Fruit fly (Drosophila melanogaster) whole organism, embryonic: ENCODE measurements around the gene CG14352.
A peak's percentile ranks its signal among the peaks of the same experiment; 100 is the strongest.

Experiments
- Bgb ChIP-seq: fragments of 200-800 bp; sonication (Bioruptor generic); IDR thresholded peaks from 2 replicates; pipeline ENCODE4 v1.3.6; 2022; ENCODE audit warnings: missing biosample characterization, missing genetic modification characterization; ENCODE audit not compliant: partially characterized antibody
- C15 ChIP-seq: fragments of 200-800 bp; sonication (Bioruptor generic); IDR thresholded peaks from 3 replicates; pipeline ENCODE4 v1.3.6; 2022; ENCODE audit warnings: missing biosample characterization, missing genetic modification characterization
- CG10321 ChIP-seq: fragments of 200-800 bp; sonication (Bioruptor generic); IDR thresholded peaks from 2 replicates; pipeline ENCODE4 v1.3.6; 2022; ENCODE audit warnings: missing biosample characterization, missing genetic modification characterization
- CG10462 ChIP-seq: fragments of 200-800 bp; sonication (Bioruptor generic); optimal IDR thresholded peaks from 2 replicates; lab custom pipeline; 2016; ENCODE audit warnings: missing biosample characterization, missing genetic modification characterization
- CG11723 ChIP-seq: fragments of 200-800 bp; sonication (Bioruptor generic); optimal IDR thresholded peaks from 2 replicates; lab custom pipeline; 2017; ENCODE audit warnings: missing biosample characterization, mild to moderate bottlenecking, missing genetic modification characterization
- CG12219 ChIP-seq: fragments of 200-800 bp; sonication (Bioruptor generic); optimal IDR thresholded peaks from 3 replicates; lab custom pipeline; 2018; ENCODE audit warnings: missing biosample characterization, mild to moderate bottlenecking, missing genetic modification characterization
- CG13287 ChIP-seq: fragments of 200-800 bp; sonication (Bioruptor generic); IDR thresholded peaks from 2 replicates; pipeline ENCODE4 v1.3.6; 2022; ENCODE audit warnings: missing biosample characterization, missing genetic modification characterization; ENCODE audit not compliant: partially characterized antibody
- CG13775 ChIP-seq: fragments of 200-800 bp; sonication (Bioruptor generic); optimal IDR thresholded peaks from 3 replicates; lab custom pipeline; 2017; ENCODE audit warnings: missing biosample characterization, mild to moderate bottlenecking, missing genetic modification characterization
- CG17359 ChIP-seq: fragments of 200-800 bp; sonication (Bioruptor generic); optimal IDR thresholded peaks from 3 replicates; lab custom pipeline; 2018; ENCODE audit warnings: missing biosample characterization, mild to moderate bottlenecking, missing genetic modification characterization, moderate library complexity
- CG17568 ChIP-seq: fragments of 200-800 bp; sonication (Bioruptor generic); optimal IDR thresholded peaks from 2 replicates; lab custom pipeline; 2018; ENCODE audit warnings: missing biosample characterization, mild to moderate bottlenecking, missing genetic modification characterization, moderate library complexity
- CG31224 ChIP-seq: fragments of 200-800 bp; sonication (Bioruptor generic); IDR thresholded peaks from 2 replicates; pipeline ENCODE4 v1.3.6; 2022; ENCODE audit warnings: missing biosample characterization, missing genetic modification characterization
- CG3995 ChIP-seq: fragments of 200-800 bp; sonication (Bioruptor generic); optimal IDR thresholded peaks from 3 replicates; lab custom pipeline; 2016; ENCODE audit warnings: missing biosample characterization, missing genetic modification characterization
- CG6689 ChIP-seq: fragments of 200-800 bp; sonication (Bioruptor generic); IDR thresholded peaks from 2 replicates; pipeline ENCODE4 v1.3.6; 2022; ENCODE audit warnings: missing biosample characterization, missing genetic modification characterization
- CG6791 ChIP-seq: fragments of 200-800 bp; sonication (Bioruptor generic); IDR thresholded peaks from 3 replicates; pipeline ENCODE4 v1.3.6; 2022; ENCODE audit warnings: missing biosample characterization, missing genetic modification characterization; ENCODE audit not compliant: partially characterized antibody
- CG7357 ChIP-seq: fragments of 200-800 bp; sonication (Bioruptor generic); IDR thresholded peaks from 3 replicates; pipeline ENCODE4 v1.3.6; 2022; ENCODE audit warnings: missing biosample characterization, missing genetic modification characterization
- CG7839 ChIP-seq: fragments of 200-800 bp; sonication (Bioruptor generic); optimal IDR thresholded peaks from 3 replicates; lab custom pipeline; 2018; ENCODE audit warnings: missing biosample characterization, mild to moderate bottlenecking, missing genetic modification characterization, moderate library complexity
- CG7963 ChIP-seq: fragments of 200-800 bp; sonication (Bioruptor generic); IDR thresholded peaks from 3 replicates; pipeline ENCODE4 v1.3.6; 2022; ENCODE audit warnings: missing biosample characterization, missing genetic modification characterization; ENCODE audit not compliant: partially characterized antibody
- CG9876 ChIP-seq: fragments of 200-800 bp; sonication (Bioruptor generic); optimal IDR thresholded peaks from 2 replicates; lab custom pipeline; 2016; ENCODE audit warnings: missing biosample characterization, missing genetic modification characterization
- Camta ChIP-seq: fragments of 200-800 bp; sonication (Bioruptor generic); optimal IDR thresholded peaks from 2 replicates; lab custom pipeline; 2016; ENCODE audit warnings: missing biosample characterization, missing genetic modification characterization
- Dip2 ChIP-seq: fragments of 200-800 bp; sonication (Bioruptor generic); IDR thresholded peaks from 2 replicates; pipeline ENCODE4 v1.3.6; 2022; ENCODE audit warnings: missing biosample characterization, missing genetic modification characterization
- Dll ChIP-seq: fragments of 200-800 bp; sonication (Bioruptor generic); IDR thresholded peaks from 4 replicates; pipeline ENCODE4 v1.3.6; 2022; ENCODE audit warnings: missing biosample characterization, missing genetic modification characterization; ENCODE audit not compliant: partially characterized antibody
- Doc3 ChIP-seq: fragments of 200-800 bp; sonication (Bioruptor generic); IDR thresholded peaks from 3 replicates; pipeline ENCODE4 v1.3.6; 2022; ENCODE audit warnings: missing biosample characterization, missing genetic modification characterization; ENCODE audit not compliant: partially characterized antibody
- Elba2 ChIP-seq: fragments of 200-800 bp; sonication (Bioruptor generic); optimal IDR thresholded peaks from 3 replicates; lab custom pipeline; 2016; ENCODE audit warnings: missing biosample characterization, missing genetic modification characterization
- HLHmδ ChIP-seq: fragments of 200-800 bp; sonication (Bioruptor generic); optimal IDR thresholded peaks from 2 replicates; lab custom pipeline; 2018; ENCODE audit warnings: missing biosample characterization, mild to moderate bottlenecking, missing genetic modification characterization, moderate library complexity
- Hey ChIP-seq: fragments of 200-800 bp; sonication (Bioruptor generic); optimal IDR thresholded peaks from 3 replicates; lab custom pipeline; 2018; ENCODE audit warnings: missing biosample characterization, mild to moderate bottlenecking, missing genetic modification characterization
- Hr78 ChIP-seq, 2 experiments: fragments of 200-800 bp in 1 of 2; fragments of >200 bp in 1 of 2; sonication (Bioruptor generic) in 1 of 2; optimal IDR thresholded peaks; 2 replicates each; lab custom pipeline; 2017 to 2019; ENCODE audit warnings: missing biosample characterization in 2 of 2, missing genetic modification characterization in 2 of 2, mild to moderate bottlenecking in 1 of 2, moderate library complexity in 1 of 2
- Myb ChIP-seq: fragments of 200-800 bp; sonication (Bioruptor generic); optimal IDR thresholded peaks from 2 replicates; lab custom pipeline; 2016; ENCODE audit warnings: missing biosample characterization, missing genetic modification characterization
- Opbp ChIP-seq: fragments of 200-800 bp; sonication (Bioruptor generic); IDR thresholded peaks from 3 replicates; pipeline ENCODE4 v1.3.6; 2022; ENCODE audit warnings: missing biosample characterization, missing genetic modification characterization; ENCODE audit not compliant: partially characterized antibody
- Poxn ChIP-seq: fragments of 200-800 bp; sonication (Bioruptor generic); IDR thresholded peaks from 2 replicates; pipeline ENCODE4 v1.3.6; 2022; ENCODE audit warnings: missing biosample characterization, missing genetic modification characterization
- Ptx1 ChIP-seq: fragments of 200-800 bp; sonication (Bioruptor generic); IDR thresholded peaks from 2 replicates; pipeline ENCODE4 v1.3.6; 2022; ENCODE audit warnings: missing biosample characterization, missing genetic modification characterization
- Sox100B ChIP-seq: fragments of 200-800 bp; sonication (Bioruptor generic); optimal IDR thresholded peaks from 3 replicates; lab custom pipeline; 2018; ENCODE audit warnings: missing biosample characterization, mild to moderate bottlenecking, missing genetic modification characterization
- ara ChIP-seq: fragments of 200-800 bp; sonication (Bioruptor generic); IDR thresholded peaks from 2 replicates; pipeline ENCODE4 v1.3.6; 2022; ENCODE audit warnings: missing biosample characterization, missing genetic modification characterization
- br ChIP-seq: fragments of >200 bp; optimal IDR thresholded peaks from 2 replicates; lab custom pipeline; 2017
- cad ChIP-seq: fragments of >200 bp; optimal IDR thresholded peaks from 2 replicates; lab custom pipeline; 2017; ENCODE audit warnings: missing biosample characterization, missing genetic modification characterization
- chif ChIP-seq, 2 experiments: fragments of 200-800 bp; sonication (Bioruptor generic); optimal IDR thresholded peaks; 3 replicates each; lab custom pipeline; 2016; ENCODE audit warnings: missing biosample characterization in 2 of 2, missing genetic modification characterization in 2 of 2
- chm ChIP-seq: fragments of 200-800 bp; sonication (Bioruptor generic); IDR thresholded peaks from 2 replicates; pipeline ENCODE4 v1.3.6; 2022; ENCODE audit warnings: missing biosample characterization, missing genetic modification characterization
- corto ChIP-seq: fragments of 200-800 bp; sonication (Bioruptor generic); optimal IDR thresholded peaks from 2 replicates; lab custom pipeline; 2016; ENCODE audit warnings: missing biosample characterization, mild to moderate bottlenecking, missing genetic modification characterization, moderate library complexity
- crp ChIP-seq, 2 experiments: fragments of 200-800 bp; sonication (Bioruptor generic); optimal IDR thresholded peaks; 2 replicates in 1 of 2; 3 replicates in 1 of 2; lab custom pipeline; 2017; ENCODE audit warnings: missing biosample characterization in 2 of 2, missing genetic modification characterization in 2 of 2, mild to moderate bottlenecking in 1 of 2, moderate library complexity in 1 of 2
- disco-r ChIP-seq: fragments of 200-800 bp; sonication (Bioruptor generic); optimal IDR thresholded peaks from 2 replicates; lab custom pipeline; 2016; ENCODE audit warnings: missing biosample characterization, missing genetic modification characterization
- gce ChIP-seq: fragments of 200-800 bp; sonication (Bioruptor generic); IDR thresholded peaks from 3 replicates; pipeline ENCODE4 v1.3.6; 2022; ENCODE audit warnings: missing biosample characterization, missing genetic modification characterization
- gcm2 ChIP-seq: fragments of 200-800 bp; sonication (Bioruptor generic); optimal IDR thresholded peaks from 2 replicates; lab custom pipeline; 2016; ENCODE audit warnings: missing biosample characterization, missing genetic modification characterization
- ham ChIP-seq: fragments of 200-800 bp; sonication (Bioruptor generic); IDR thresholded peaks from 2 replicates; pipeline ENCODE4 v1.3.6; 2022; ENCODE audit warnings: missing biosample characterization, missing genetic modification characterization
- hkb ChIP-seq, 2 experiments: fragments of 200-800 bp in 1 of 2; fragments of >200 bp in 1 of 2; sonication (Bioruptor generic) in 1 of 2; IDR thresholded peaks in 1 of 2; optimal IDR thresholded peaks in 1 of 2; 2 replicates each; pipeline versions ENCODE4 v1.3.6 to Lab custom; 2017 to 2022; ENCODE audit warnings: missing biosample characterization in 1 of 2, missing genetic modification characterization in 1 of 2
- lola ChIP-seq, 3 experiments: fragments of >200 bp in 2 of 3; fragments of 200-800 bp in 1 of 3; sonication (Bioruptor generic) in 1 of 3; optimal IDR thresholded peaks; 2 replicates each; lab custom pipeline; 2017 to 2019; ENCODE audit warnings: missing biosample characterization in 3 of 3, missing genetic modification characterization in 3 of 3, mild to moderate bottlenecking in 1 of 3, moderate library complexity in 1 of 3
- maf-S ChIP-seq: fragments of 200-800 bp; sonication (Bioruptor generic); optimal IDR thresholded peaks from 2 replicates; lab custom pipeline; 2016; ENCODE audit warnings: missing biosample characterization, missing genetic modification characterization
- ssp ChIP-seq: fragments of 200-800 bp; sonication (Bioruptor generic); IDR thresholded peaks from 2 replicates; pipeline ENCODE4 v1.3.6; 2022; ENCODE audit warnings: missing biosample characterization, missing genetic modification characterization
- stwl ChIP-seq: fragments of 200-800 bp; sonication (Bioruptor generic); optimal IDR thresholded peaks from 3 replicates; lab custom pipeline; 2018; ENCODE audit warnings: missing biosample characterization, mild to moderate bottlenecking, missing genetic modification characterization, moderate library complexity
- unc-4 ChIP-seq: fragments of 200-800 bp; sonication (Bioruptor generic); IDR thresholded peaks from 2 replicates; pipeline ENCODE4 v1.3.6; 2022; ENCODE audit warnings: missing biosample characterization, missing genetic modification characterization; ENCODE audit not compliant: partially characterized antibody
- wek ChIP-seq: fragments of 200-800 bp; sonication (Bioruptor generic); optimal IDR thresholded peaks from 3 replicates; lab custom pipeline; 2018; ENCODE audit warnings: missing biosample characterization, mild to moderate bottlenecking, missing genetic modification characterization, moderate library complexity
- zf30C ChIP-seq: fragments of 200-800 bp; sonication (Bioruptor generic); optimal IDR thresholded peaks from 3 replicates; lab custom pipeline; 2018; ENCODE audit warnings: missing biosample characterization, mild to moderate bottlenecking, missing genetic modification characterization

CG14352 gene

dm6 chr2L:1615753-1616152 lies 4.5 kb downstream of the CG14352 start (continued):
- TF ChIP-seq unc-4 (GFP tag; lab: Robert Waterston, UW) = no peak
- TF ChIP-seq Hey = peak; percentile 31
- TF ChIP-seq Bgb = no peak
- peak in 1 of 3 experiments; percentile 21 for TF ChIP-seq lola (GFP tag; optimal IDR thresholded peaks at IDR 0.05; lab: Kevin White, UChicago)
- no peak for TF ChIP-seq hkb (optimal IDR thresholded peaks at IDR 0.05; lab: Kevin White, UChicago)
- peak; percentile 77 for TF ChIP-seq hkb (GFP tag; IDR thresholded peaks at IDR 0.05; lab: Robert Waterston, UW)
- TF ChIP-seq CG17568 (GFP tag; lab: Kevin White, UChicago) = no peak
- TF ChIP-seq gcm2 (GFP tag; lab: Kevin White, UChicago) = no peak
- peak; percentile 55 for TF ChIP-seq ssp (GFP tag; lab: Robert Waterston, UW)
- TF ChIP-seq Dll (GFP tag; lab: Robert Waterston, UW) = no peak
- no peak for TF ChIP-seq crp (GFP tag; optimal IDR thresholded peaks at IDR 0.05; lab: Kevin White, UChicago)
- no peak for TF ChIP-seq ham (GFP tag; lab: Robert Waterston, UW)
- TF ChIP-seq stwl (tag; lab: Kevin White, UChicago) = no peak
- TF ChIP-seq C15 (GFP tag; lab: Robert Waterston, UW) = no peak
- TF ChIP-seq Hr78 (GFP tag; optimal IDR thresholded peaks at IDR 0.05; lab: Kevin White, UChicago) = no peak
- TF ChIP-seq zf30C = no peak
- TF ChIP-seq cad (GFP tag; lab: Kevin White, UChicago) = no peak
- peak; percentile 56 to 58 for TF ChIP-seq chif (GFP tag; optimal IDR thresholded peaks at IDR 0.05; lab: Kevin White, UChicago)
- no peak for TF ChIP-seq br (lab: Kevin White, UChicago)
- no peak for TF ChIP-seq HLHmδ
- TF ChIP-seq chm (GFP tag; lab: Robert Waterston, UW) = no peak
- TF ChIP-seq ara (GFP tag; lab: Robert Waterston, UW) = peak; percentile 52; the same call in 1 of the 2 replicates
- TF ChIP-seq CG11723 (GFP tag; lab: Kevin White, UChicago) = peak; percentile 40
- no peak for TF ChIP-seq Dip2 (GFP tag; lab: Robert Waterston, UW)
- no peak for TF ChIP-seq CG13287
- peak; percentile 5 for TF ChIP-seq CG10462 (GFP tag; lab: Kevin White, UChicago)
- peak; percentile 82 for TF ChIP-seq CG17359
- peak; percentile 39; the same call in 1 of the 2 replicates for TF ChIP-seq CG31224 (GFP tag; lab: Robert Waterston, UW)
- peak; percentile 21 for TF ChIP-seq wek (GFP tag; lab: Kevin White, UChicago)
- TF ChIP-seq CG12219 (GFP tag; lab: Kevin White, UChicago) = peak; percentile 33
- no peak for TF ChIP-seq CG9876
- peak; percentile 74; the same call in 2 of the 3 replicates for TF ChIP-seq gce
- peak; percentile 61 for TF ChIP-seq CG7357 (GFP tag; lab: Robert Waterston, UW)
- TF ChIP-seq Doc3 (GFP tag; lab: Robert Waterston, UW) = no peak
- no peak for TF ChIP-seq Opbp
- no peak for TF ChIP-seq CG7963 (GFP tag; lab: Robert Waterston, UW)
- TF ChIP-seq CG13775 (GFP tag; lab: Kevin White, UChicago) = peak; percentile 16
- no peak for TF ChIP-seq Elba2 (GFP tag; lab: Kevin White, UChicago)
- peak; percentile 29 for TF ChIP-seq Camta
- TF ChIP-seq corto (GFP tag; lab: Kevin White, UChicago) = no peak
- no peak for TF ChIP-seq Sox100B (GFP tag; lab: Kevin White, UChicago)
- 0 out of 2 replicates have a peak, but pooled peaks have one; percentile 26 for TF ChIP-seq CG10321 (GFP tag; lab: Robert Waterston, UW)
- TF ChIP-seq CG6689 (GFP tag; lab: Robert Waterston, UW) = peak; percentile 75
- no peak for TF ChIP-seq disco-r (GFP tag; lab: Kevin White, UChicago)
- TF ChIP-seq CG3995 = no peak
- TF ChIP-seq CG6791 (GFP tag; lab: Robert Waterston, UW) = no peak
- peak; percentile 75 for TF ChIP-seq Ptx1 (GFP tag; lab: Robert Waterston, UW)
- peak; percentile 76 for TF ChIP-seq CG7839
- no peak for TF ChIP-seq maf-S (GFP tag; lab: Kevin White, UChicago)
- peak; percentile 49 for TF ChIP-seq Poxn (GFP tag; lab: Robert Waterston, UW)
- no peak for TF ChIP-seq Myb (GFP tag; lab: Kevin White, UChicago)
